Worm (Caenorhabditis elegans) whole organism, L4 larva: ENCODE measurements around the gene tyr-6.

Source experiments
- F26F4.8 ChIP-seq: fragments of 200-800 bp; sonication (Bioruptor generic); conservative IDR thresholded peaks from 2 replicates; pipeline ENCODE4 v1.3.6; 2022; ENCODE audit warnings: missing genetic modification characterization, missing compliant biosample characterization
- F49E8.2 ChIP-seq: sonication (generic microtip); optimal IDR thresholded peaks from 2 replicates; lab custom pipeline; 2016; ENCODE audit warnings: missing compliant biosample characterization, mild to moderate bottlenecking, missing genetic modification characterization, borderline replicate concordance
- T26A8.4 ChIP-seq: fragments of 200-800 bp; sonication (Bioruptor generic); IDR thresholded peaks from 2 replicates; pipeline ENCODE4 v1.3.6; 2022; ENCODE audit warnings: missing genetic modification characterization, missing compliant biosample characterization
- Y48G9A.11 ChIP-seq: fragments of 200-800 bp; sonication (Bioruptor generic); IDR thresholded peaks from 2 replicates; pipeline ENCODE4 v1.3.6; 2022; ENCODE audit warnings: missing genetic modification reagents, missing genetic modification characterization, missing compliant biosample characterization
- Y5F2A.4 ChIP-seq: fragments of 200-800 bp; sonication (Bioruptor generic); optimal IDR thresholded peaks from 2 replicates; lab custom pipeline; 2018; ENCODE audit warnings: mild to moderate bottlenecking, missing genetic modification characterization, missing compliant biosample characterization
- Y75B8A.6 ChIP-seq: fragments of 200-800 bp; sonication (Bioruptor generic); IDR thresholded peaks from 2 replicates; pipeline ENCODE4 v1.3.6; 2022; ENCODE audit warnings: missing genetic modification reagents, missing genetic modification characterization, missing compliant biosample characterization
- ZK546.5 ChIP-seq, 2 experiments: sonication (generic microtip); optimal IDR thresholded peaks; 2 replicates each; lab custom pipeline; 2017; ENCODE audit warnings: missing biosample characterization in 2 of 2, missing genetic modification characterization in 2 of 2
- aha-1 ChIP-seq: fragments of 150-350 bp; peaks from one replicate; lab custom pipeline; 2014; ENCODE audit warnings: missing biosample characterization, missing genetic modification characterization
- aly-2 ChIP-seq: sonication (generic microtip); optimal IDR thresholded peaks from 2 replicates; lab custom pipeline; 2018; ENCODE audit warnings: missing biosample characterization, missing genetic modification characterization
- arid-1 ChIP-seq: fragments of 200-800 bp; sonication (Bioruptor generic); conservative IDR thresholded peaks from 2 replicates; pipeline ENCODE4 v1.3.6; 2022; ENCODE audit warnings: missing genetic modification reagents, missing genetic modification characterization, missing compliant biosample characterization
- attf-4 ChIP-seq: sonication (generic microtip); optimal IDR thresholded peaks from 3 replicates; lab custom pipeline; 2017; ENCODE audit warnings: missing biosample characterization, missing genetic modification characterization
- ceh-82 ChIP-seq: sonication (generic microtip); optimal IDR thresholded peaks from 2 replicates; lab custom pipeline; 2017; ENCODE audit warnings: missing biosample characterization, missing genetic modification characterization
- ces-1 ChIP-seq: fragments of 150-350 bp; sonication (generic microtip); optimal IDR thresholded peaks from 4 replicates; lab custom pipeline; 2014; ENCODE audit warnings: missing biosample characterization, missing genetic modification reagents, missing genetic modification characterization
- cey-2 ChIP-seq: sonication (generic microtip); optimal IDR thresholded peaks from 3 replicates; lab custom pipeline; 2017; ENCODE audit warnings: missing genetic modification characterization, mild to moderate bottlenecking, missing compliant biosample characterization, antibody characterized with exemption, borderline replicate concordance; ENCODE audit not compliant: insufficient read depth
- daf-19 ChIP-seq: fragments of 200-800 bp; sonication (Bioruptor generic); conservative IDR thresholded peaks from 2 replicates; pipeline ENCODE4 v1.3.6; 2022; ENCODE audit warnings: missing genetic modification characterization, missing compliant biosample characterization
- daf-8 ChIP-seq: fragments of 200-800 bp; sonication (Bioruptor generic); IDR thresholded peaks from 2 replicates; pipeline ENCODE4 v1.3.6; 2022; ENCODE audit warnings: missing genetic modification characterization, missing compliant biosample characterization
- dmd-6 ChIP-seq: fragments of 200-800 bp; sonication (Bioruptor generic); IDR thresholded peaks from 2 replicates; pipeline ENCODE4 v1.3.6; 2022; ENCODE audit warnings: missing genetic modification reagents, missing genetic modification characterization, missing compliant biosample characterization
- dmd-8 ChIP-seq: fragments of 200-800 bp; sonication (Bioruptor generic); IDR thresholded peaks from 2 replicates; pipeline ENCODE4 v1.3.6; 2022; ENCODE audit warnings: missing genetic modification characterization, missing compliant biosample characterization
- dmd-9 ChIP-seq: fragments of 200-800 bp; sonication (Bioruptor generic); IDR thresholded peaks from 2 replicates; pipeline ENCODE4 v1.3.6; 2022; ENCODE audit warnings: missing genetic modification reagents, missing genetic modification characterization, missing compliant biosample characterization
- duxl-1 ChIP-seq: sonication (generic microtip); optimal IDR thresholded peaks from 2 replicates; lab custom pipeline; 2016; ENCODE audit warnings: mild to moderate bottlenecking, missing genetic modification characterization, moderate library complexity, missing compliant biosample characterization; ENCODE audit not compliant: poor library complexity
- egl-27 ChIP-seq: sonication (generic microtip); optimal IDR thresholded peaks from 3 replicates; lab custom pipeline; 2017; ENCODE audit warnings: missing biosample characterization, missing genetic modification reagents, missing genetic modification characterization
- fkh-10 ChIP-seq: fragments of 150-350 bp; optimal IDR thresholded peaks from 2 replicates; lab custom pipeline; 2014; ENCODE audit warnings: missing biosample characterization, missing genetic modification reagents, missing genetic modification characterization
- gei-8 ChIP-seq: fragments of 200-800 bp; sonication (Bioruptor generic); optimal IDR thresholded peaks from 2 replicates; lab custom pipeline; 2018; ENCODE audit warnings: mild to moderate bottlenecking, missing genetic modification characterization, missing compliant biosample characterization
- hlh-30 ChIP-seq: sonication (generic microtip); optimal IDR thresholded peaks from 2 replicates; lab custom pipeline; 2017; ENCODE audit warnings: antibody characterized with exemption, mild to moderate bottlenecking, missing genetic modification characterization, missing compliant biosample characterization; ENCODE audit not compliant: insufficient read depth
- hmg-1.1 ChIP-seq: fragments of 200-800 bp; sonication (Bioruptor generic); IDR thresholded peaks from 2 replicates; pipeline ENCODE4 v1.3.6; 2022; ENCODE audit warnings: missing genetic modification reagents, missing genetic modification characterization, missing compliant biosample characterization
- lim-7 ChIP-seq: fragments of 200-800 bp; sonication (Bioruptor generic); IDR thresholded peaks from 2 replicates; pipeline ENCODE4 v1.3.6; 2022; ENCODE audit warnings: missing genetic modification characterization, missing compliant biosample characterization
- lin-1 ChIP-seq: fragments of 200-800 bp; sonication (Bioruptor generic); IDR thresholded peaks from 2 replicates; pipeline ENCODE4 v1.3.6; 2022; ENCODE audit warnings: missing genetic modification reagents, missing genetic modification characterization, missing compliant biosample characterization
- mdl-1 ChIP-seq, 2 experiments: fragments of 150-350 bp in 1 of 2; sonication (generic microtip) in 1 of 2; optimal IDR thresholded peaks; 2 replicates each; lab custom pipeline; 2014 to 2017; ENCODE audit warnings: missing biosample characterization in 2 of 2, missing genetic modification characterization in 2 of 2
- mep-1 ChIP-seq: fragments of 150-350 bp; sonication (generic microtip); optimal IDR thresholded peaks from 3 replicates; lab custom pipeline; 2014; ENCODE audit warnings: missing biosample characterization, missing genetic modification characterization
- mes-2 ChIP-seq: sonication (generic microtip); optimal IDR thresholded peaks from 2 replicates; lab custom pipeline; 2016; ENCODE audit warnings: missing genotype, mild to moderate bottlenecking, missing genetic modification characterization, missing compliant biosample characterization; ENCODE audit not compliant: poor library complexity, severe bottlenecking
- mxl-2 ChIP-seq: fragments of 200-800 bp; sonication (Bioruptor generic); conservative IDR thresholded peaks from 2 replicates; pipeline ENCODE4 v1.3.6; 2022; ENCODE audit warnings: missing genetic modification reagents, missing genetic modification characterization, missing compliant biosample characterization
- nhr-10 ChIP-seq: fragments of 150-350 bp; optimal IDR thresholded peaks from 2 replicates; lab custom pipeline; 2014; ENCODE audit warnings: missing biosample characterization, missing genetic modification characterization
- nhr-237 ChIP-seq: sonication (generic microtip); optimal IDR thresholded peaks from 2 replicates; lab custom pipeline; 2017; ENCODE audit warnings: missing biosample characterization, missing genetic modification characterization
- nhr-25 ChIP-seq: sonication (generic microtip); optimal IDR thresholded peaks from 2 replicates; lab custom pipeline; 2017; ENCODE audit warnings: missing genetic modification characterization, mild to moderate bottlenecking, missing compliant biosample characterization, antibody characterized with exemption, moderate library complexity, borderline replicate concordance; ENCODE audit not compliant: insufficient read depth
- nhr-28 ChIP-seq: fragments of 150-350 bp; optimal IDR thresholded peaks from 2 replicates; lab custom pipeline; 2014; ENCODE audit warnings: missing biosample characterization, missing genetic modification characterization
- nhr-42 ChIP-seq: fragments of 200-800 bp; sonication (Bioruptor generic); IDR thresholded peaks from 2 replicates; pipeline ENCODE4 v1.3.6; 2022; ENCODE audit warnings: missing genetic modification characterization, missing compliant biosample characterization
- nhr-48 ChIP-seq: sonication (generic microtip); optimal IDR thresholded peaks from 2 replicates; lab custom pipeline; 2016; ENCODE audit warnings: mild to moderate bottlenecking, missing genetic modification characterization, missing compliant biosample characterization
- nhr-76 ChIP-seq: fragments of 150-350 bp; optimal IDR thresholded peaks from 2 replicates; lab custom pipeline; 2014; ENCODE audit warnings: missing biosample characterization, missing genetic modification characterization
- pqm-1 ChIP-seq: sonication (generic microtip); optimal IDR thresholded peaks from 2 replicates; lab custom pipeline; 2017; ENCODE audit warnings: missing biosample characterization, missing genetic modification characterization
- rbr-2 ChIP-seq: sonication (generic microtip); optimal IDR thresholded peaks from 2 replicates; lab custom pipeline; 2016; ENCODE audit warnings: missing genotype, missing genetic modification characterization, missing compliant biosample characterization
- saeg-2 ChIP-seq: fragments of 200-800 bp; sonication (Bioruptor generic); IDR thresholded peaks from 2 replicates; pipeline ENCODE4 v1.3.6; 2022; ENCODE audit warnings: missing genetic modification reagents, missing genetic modification characterization, missing compliant biosample characterization
- set-16 ChIP-seq: fragments of 200-800 bp; sonication (Bioruptor generic); IDR thresholded peaks from 2 replicates; pipeline ENCODE4 v1.3.6; 2022; ENCODE audit warnings: missing genetic modification reagents, missing genetic modification characterization, missing compliant biosample characterization
- snpc-4 ChIP-seq: fragments of 150-350 bp; optimal IDR thresholded peaks from 2 replicates; lab custom pipeline; 2014; ENCODE audit warnings: missing biosample characterization, missing genetic modification characterization
- spr-3 ChIP-seq: fragments of 200-800 bp; sonication (Bioruptor generic); optimal IDR thresholded peaks from 2 replicates; lab custom pipeline; 2018; ENCODE audit warnings: mild to moderate bottlenecking, missing genetic modification characterization, missing compliant biosample characterization
- tag-97 ChIP-seq: fragments of 200-800 bp; sonication (Bioruptor generic); IDR thresholded peaks from 2 replicates; pipeline ENCODE4 v1.3.6; 2022; ENCODE audit warnings: missing genetic modification characterization, missing compliant biosample characterization
- tra-1 ChIP-seq: fragments of 200-800 bp; sonication (Bioruptor generic); IDR thresholded peaks from 2 replicates; pipeline ENCODE4 v1.3.6; 2022; ENCODE audit warnings: missing genetic modification reagents, missing genetic modification characterization, missing compliant biosample characterization
- unc-130 ChIP-seq: sonication (generic microtip); optimal IDR thresholded peaks from 2 replicates; lab custom pipeline; 2016; ENCODE audit warnings: missing genetic modification reagents, missing genetic modification characterization, missing compliant biosample characterization
- unc-39 ChIP-seq: sonication (generic microtip); optimal IDR thresholded peaks from 2 replicates; lab custom pipeline; 2017; ENCODE audit warnings: missing biosample characterization, missing genetic modification characterization
- zip-2 ChIP-seq: fragments of 150-350 bp; optimal IDR thresholded peaks from 2 replicates; lab custom pipeline; 2014; ENCODE audit warnings: missing biosample characterization, missing genetic modification characterization
- ztf-11 ChIP-seq: fragments of 150-350 bp; optimal IDR thresholded peaks from 2 replicates; lab custom pipeline; 2014; ENCODE audit warnings: missing biosample characterization, missing genetic modification characterization
- ztf-7 ChIP-seq: fragments of 150-350 bp; optimal IDR thresholded peaks from 2 replicates; lab custom pipeline; 2014; ENCODE audit warnings: missing biosample characterization, missing genetic modification characterization

tyr-6 gene

DNA sequence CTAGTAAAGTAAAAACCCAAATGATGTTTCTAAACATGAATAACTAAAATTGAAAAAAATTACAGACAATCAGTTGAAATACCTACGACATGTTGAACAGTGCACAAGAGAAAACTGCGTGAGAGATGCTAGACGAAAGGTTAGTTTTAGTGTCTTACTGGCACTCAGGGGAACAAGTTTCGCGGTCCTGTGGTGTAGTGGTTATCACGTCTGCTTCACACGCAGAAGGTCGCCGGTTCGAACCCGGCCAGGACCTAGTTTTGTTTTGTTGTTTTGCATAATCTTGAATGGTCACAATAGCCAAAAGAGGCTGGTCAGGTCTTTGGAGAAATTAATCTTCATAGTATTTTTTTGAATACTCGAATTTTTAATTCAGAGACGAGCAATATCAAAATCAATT is 657 bp downstream of the tyr-6 start (continued):
- no peak for TF ChIP-seq egl-27 (tag; lab: Kevin White, UChicago)
- peak; percentile 74; the same call in 1 of the 2 replicates for TF ChIP-seq daf-19 (GFP tag; lab: Robert Waterston, UW)
- peak; percentile 30 for TF ChIP-seq unc-130 (GFP tag; lab: Kevin White, UChicago)
- peak; percentile 74 for TF ChIP-seq hmg-1.1
- no peak for TF ChIP-seq nhr-25 (tag; lab: Kevin White, UChicago)
- peak; percentile 55 for TF ChIP-seq rbr-2
- TF ChIP-seq nhr-76 (tag; lab: Kevin White, UChicago) = no peak
- TF ChIP-seq ztf-7 (tag; lab: Kevin White, UChicago) = peak; percentile 8
- no peak for TF ChIP-seq mdl-1 (tag; optimal IDR thresholded peaks at IDR 0.05; lab: Kevin White, UChicago)
- TF ChIP-seq ztf-11 (tag; lab: Kevin White, UChicago) = no peak
- no peak for TF ChIP-seq ces-1 (GFP tag; lab: Kevin White, UChicago)
- TF ChIP-seq cey-2 = no peak
- TF ChIP-seq ZK546.5 (tag; optimal IDR thresholded peaks at IDR 0.05; lab: Kevin White, UChicago) = no peak
- no peak for TF ChIP-seq pqm-1 (tag; lab: Kevin White, UChicago)
- TF ChIP-seq saeg-2 (GFP tag; lab: Robert Waterston, UW) = no peak
- TF ChIP-seq T26A8.4 (GFP tag; lab: Robert Waterston, UW) = peak; percentile 79
- peak; percentile 93 for TF ChIP-seq lim-7 (GFP tag; lab: Robert Waterston, UW)
- peak; percentile 69; the same call in 1 of the 2 replicates for TF ChIP-seq tra-1 (GFP tag; lab: Robert Waterston, UW)
- no peak for TF ChIP-seq mxl-2
- peak; percentile 90 for TF ChIP-seq dmd-8 (GFP tag; lab: Robert Waterston, UW)
- TF ChIP-seq Y75B8A.6 (GFP tag; lab: Robert Waterston, UW) = peak; percentile 84
- peak; percentile 93 for TF ChIP-seq arid-1 (GFP tag; lab: Robert Waterston, UW)
- peak; percentile 65 for TF ChIP-seq mep-1 (tag; lab: Kevin White, UChicago)
- no peak for TF ChIP-seq aly-2 (tag; lab: Kevin White, UChicago)
- TF ChIP-seq fkh-10 = no peak
- TF ChIP-seq tag-97 (GFP tag; lab: Robert Waterston, UW) = no peak
- TF ChIP-seq F49E8.2 (tag; lab: Kevin White, UChicago) = peak; percentile 36
- no peak for TF ChIP-seq nhr-28 (tag; lab: Kevin White, UChicago)
- TF ChIP-seq hlh-30 (tag; lab: Kevin White, UChicago) = peak; percentile 36
- peak; percentile 87; the same call in 1 of the 2 replicates for TF ChIP-seq F26F4.8 (GFP tag; lab: Robert Waterston, UW)
- peak; percentile 6 for TF ChIP-seq nhr-48 (tag; lab: Kevin White, UChicago)
- TF ChIP-seq daf-8 (GFP tag; lab: Robert Waterston, UW) = no peak
- peak; percentile 55 for TF ChIP-seq dmd-6 (GFP tag; lab: Robert Waterston, UW)
- peak; percentile 32 for TF ChIP-seq gei-8 (GFP tag; lab: Kevin White, UChicago)
- TF ChIP-seq attf-4 (tag; lab: Kevin White, UChicago) = no peak
- no peak for TF ChIP-seq set-16 (GFP tag; lab: Robert Waterston, UW)
- TF ChIP-seq snpc-4 (tag; lab: Kevin White, UChicago) = no peak
- no peak for TF ChIP-seq ceh-82 (tag; lab: Kevin White, UChicago)
- peak; percentile 75 for TF ChIP-seq duxl-1 (tag; lab: Kevin White, UChicago)
- peak; percentile 61; the same call in 1 of the 2 replicates for TF ChIP-seq dmd-9 (GFP tag; lab: Robert Waterston, UW)
- peak; percentile 13 for TF ChIP-seq Y5F2A.4 (GFP tag; lab: Kevin White, UChicago)
- TF ChIP-seq lin-1 (GFP tag; lab: Robert Waterston, UW) = peak; percentile 88
- peak; percentile 93 for TF ChIP-seq aha-1 (tag; lab: Kevin White, UChicago)
- TF ChIP-seq nhr-42 (GFP tag; lab: Robert Waterston, UW) = peak; percentile 62; the same call in 1 of the 2 replicates
- TF ChIP-seq spr-3 (GFP tag; lab: Kevin White, UChicago) = no peak
- no peak for TF ChIP-seq unc-39
- peak; percentile 71 for TF ChIP-seq mes-2 (tag; lab: Kevin White, UChicago)
- TF ChIP-seq nhr-237 = no peak
- TF ChIP-seq nhr-10 (tag; lab: Kevin White, UChicago) = no peak
- peak; percentile 60; the same call in 1 of the 2 replicates for TF ChIP-seq Y48G9A.11 (GFP tag; lab: Robert Waterston, UW)
- peak; percentile 51 for TF ChIP-seq zip-2 (tag; lab: Kevin White, UChicago)
